Fruit fly (Drosophila melanogaster) whole organism, prepupa: ENCODE measurements around the gene CG42329.

ENCODE experiments used
- Blimp-1 ChIP-seq: fragments of 200-800 bp; sonication (Bioruptor generic); optimal IDR thresholded peaks from 3 replicates; lab custom pipeline; 2017; ENCODE audit warnings: missing biosample characterization, missing genetic modification characterization, mild to moderate bottlenecking, moderate library complexity, missing genetic modification reagents
- CG15336 ChIP-seq: fragments of 200-800 bp; sonication (Bioruptor generic); IDR thresholded peaks from 2 replicates; pipeline ENCODE4 v1.3.6; 2022; ENCODE audit warnings: missing biosample characterization, missing genetic modification characterization
- CG16779 ChIP-seq: fragments of 200-800 bp; sonication (Bioruptor generic); optimal IDR thresholded peaks from 3 replicates; lab custom pipeline; 2017; ENCODE audit warnings: missing biosample characterization, mild to moderate bottlenecking, missing genetic modification characterization
- CG3919 ChIP-seq: fragments of 200-800 bp; sonication (Bioruptor generic); optimal IDR thresholded peaks from 3 replicates; lab custom pipeline; 2016; ENCODE audit warnings: missing biosample characterization, missing genetic modification characterization
- Ets21C ChIP-seq: fragments of 200-800 bp; sonication (Bioruptor generic); optimal IDR thresholded peaks from 3 replicates; lab custom pipeline; 2016; ENCODE audit warnings: missing biosample characterization, missing genetic modification characterization
- Gug ChIP-seq: fragments of 200-800 bp; sonication (Bioruptor generic); IDR thresholded peaks from 2 replicates; pipeline ENCODE4 v1.3.6; 2022; ENCODE audit warnings: missing biosample characterization, missing genetic modification characterization
- Hr38 ChIP-seq: sonication (Bioruptor generic); optimal IDR thresholded peaks from 2 replicates; lab custom pipeline; 2016; ENCODE audit warnings: missing biosample characterization, missing genetic modification characterization
- Hr4 ChIP-seq: fragments of 200-800 bp; sonication (Bioruptor generic); optimal IDR thresholded peaks from 3 replicates; lab custom pipeline; 2016; ENCODE audit warnings: missing biosample characterization, missing genetic modification characterization
- Sox102F ChIP-seq: fragments of 200-800 bp; sonication (Bioruptor generic); optimal IDR thresholded peaks from 2 replicates; lab custom pipeline; 2016; ENCODE audit warnings: missing biosample characterization, mild to moderate bottlenecking, missing genetic modification characterization
- vri ChIP-seq: fragments of 200-800 bp; sonication (Bioruptor generic); optimal IDR thresholded peaks from 3 replicates; lab custom pipeline; 2016; ENCODE audit warnings: missing biosample characterization, mild to moderate bottlenecking, missing genetic modification characterization

dm6 chr2L:1203915-1204314, 15.2 kb upstream of the CG42329 start, which contains the start of gene CG14342:
- no peak for TF ChIP-seq CG15336 (GFP tag; lab: Robert Waterston, UW)
- no peak for TF ChIP-seq Hr38
- no peak for TF ChIP-seq Hr4 (GFP tag; lab: Kevin White, UChicago)
- no peak for TF ChIP-seq CG3919 (GFP tag; lab: Kevin White, UChicago)
- TF ChIP-seq Gug: no peak
- no peak for TF ChIP-seq CG16779
- TF ChIP-seq Blimp-1 (GFP tag; lab: Kevin White, UChicago): no peak
- no peak for TF ChIP-seq Sox102F (GFP tag; lab: Kevin White, UChicago)
- no peak for TF ChIP-seq Ets21C (GFP tag; lab: Kevin White, UChicago)
- no peak for TF ChIP-seq vri (GFP tag; lab: Kevin White, UChicago)
